Fruit fly (Drosophila melanogaster): ENCODE results near the gene Sema5c.

dm6 chr3L:12072388-12072787 lies 9.2 kb downstream of the Sema5c start:
- TF ChIP-seq CG8301 (tag; optimal IDR thresholded peaks at IDR 0.05) = peak; percentile 67
- TF ChIP-seq CG34367 (tag; optimal IDR thresholded peaks at IDR 0.05) = no peak
- TF ChIP-seq CG12605 (GFP tag; IDR thresholded peaks at IDR 0.05) = peak; percentile 54
- no peak for TF ChIP-seq CG17806 (tag; optimal IDR thresholded peaks at IDR 0.05)
- TF ChIP-seq fd96Ca (GFP tag; IDR thresholded peaks at IDR 0.05) = peak; percentile 63; the same call in 2 of the 3 replicates
- no peak for TF ChIP-seq gl (tag; optimal IDR thresholded peaks at IDR 0.05)
